Fruit fly (Drosophila melanogaster) S2 (cell line): ENCODE measurements around the gene Atg6.

Experiments used
- CG8478 ChIP-seq: fragments of >200 bp; optimal IDR thresholded peaks from 2 replicates; lab custom pipeline; 2018
- CTCF ChIP-seq, 2 experiments: fragments of >200 bp; optimal IDR thresholded peaks; 2 replicates each; lab custom pipeline; 2018

DNA sequence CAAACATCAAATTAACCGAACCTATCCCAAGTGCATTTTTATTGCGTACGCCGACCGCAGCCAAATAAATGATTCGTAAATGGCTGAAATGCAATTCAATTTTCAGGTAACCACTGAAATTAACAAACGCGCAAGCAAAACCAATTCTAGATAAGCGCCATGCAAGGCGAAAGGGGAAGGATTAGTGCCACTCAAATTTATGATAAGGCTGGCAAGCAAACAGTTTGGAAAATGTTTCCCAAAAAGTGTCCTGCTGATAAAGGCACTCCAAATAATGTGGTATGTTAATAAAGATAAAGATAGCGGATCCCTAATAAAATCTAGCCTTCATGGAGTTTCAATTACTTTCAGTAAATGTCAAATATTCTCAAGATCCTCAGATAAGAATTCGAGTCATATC is 23.4 kb downstream of the Atg6 start:
- TF ChIP-seq CG8478 (no peak), CTCF (optimal IDR thresholded peaks at IDR 0.05; lab: Kevin White, UChicago) (no peak)
